Worm (Caenorhabditis elegans) whole organism, L4/young adult: ENCODE data around the gene npp-5.
"Not testable (repeated sequence)": the region's sequence is repeated elsewhere in the genome, so short reads cannot be mapped to it uniquely, and the experiment has no call there.

ENCODE experiments used
- W03F9.2 ChIP-seq: fragments of 150-350 bp; optimal IDR thresholded peaks from 2 replicates; lab custom pipeline; 2014; ENCODE audit warnings: missing biosample characterization, missing genetic modification characterization
- dao-5 ChIP-seq: sonication (generic microtip); optimal IDR thresholded peaks from 2 replicates; lab custom pipeline; 2016; ENCODE audit warnings: missing genotype, missing genetic modification characterization, moderate library complexity, missing compliant biosample characterization
- him-1 ChIP-seq: sonication (generic microtip); optimal IDR thresholded peaks from 2 replicates; lab custom pipeline; 2016; ENCODE audit warnings: missing genotype, missing genetic modification reagents, missing genetic modification characterization, missing compliant biosample characterization

DNA sequence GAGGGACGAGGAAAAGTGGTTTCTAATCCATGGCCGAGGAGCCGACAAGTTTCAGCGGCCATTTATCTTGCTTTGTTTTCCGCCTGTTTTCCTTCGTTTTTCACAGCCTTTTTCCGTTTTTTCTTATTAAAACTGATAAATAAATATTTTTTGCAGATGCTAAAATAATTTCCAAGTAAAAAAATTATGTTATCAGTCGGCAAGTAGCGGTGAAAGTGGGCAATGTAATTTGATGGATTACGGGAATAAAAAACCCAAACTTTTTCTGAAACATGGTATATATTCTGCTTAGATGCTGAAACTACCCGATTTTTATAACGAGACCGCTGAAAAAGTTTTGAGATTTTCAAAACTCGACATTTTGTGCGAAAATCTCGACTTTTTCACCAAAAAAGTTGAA is 47.6 kb downstream of the npp-5 start, which contains the start of gene dhgd-1:
- not testable (repeated sequence) for TF ChIP-seq W03F9.2, dao-5, him-1 (tag; lab: Kevin White, UChicago)
